Fruit fly (Drosophila melanogaster) whole organism, embryonic: ENCODE measurements around the gene CG14273.
A peak's percentile ranks its signal among the peaks of the same experiment; 100 is the strongest.

Experiments
- Abd-B ChIP-seq: fragments of 200-800 bp; sonication (Bioruptor generic); optimal IDR thresholded peaks from 2 replicates; lab custom pipeline; 2018; ENCODE audit warnings: missing biosample characterization, mild to moderate bottlenecking, missing genetic modification characterization, moderate library complexity
- BEAF-32 ChIP-seq: fragments of 200-800 bp; sonication (Bioruptor generic); optimal IDR thresholded peaks from 3 replicates; lab custom pipeline; 2017; ENCODE audit warnings: missing biosample characterization, missing genetic modification characterization, mild to moderate bottlenecking, moderate library complexity, missing genetic modification reagents
- CG10147 ChIP-seq: fragments of 200-800 bp; sonication (Bioruptor generic); optimal IDR thresholded peaks from 2 replicates; lab custom pipeline; 2019; ENCODE audit warnings: missing biosample characterization, mild to moderate bottlenecking, missing genetic modification characterization, moderate library complexity
- CG12236 ChIP-seq: fragments of 200-800 bp; sonication (Bioruptor generic); optimal IDR thresholded peaks from 2 replicates; lab custom pipeline; 2016; ENCODE audit warnings: missing biosample characterization, missing genetic modification characterization
- CG15479 ChIP-seq: fragments of 200-800 bp; sonication (Bioruptor generic); optimal IDR thresholded peaks from 3 replicates; lab custom pipeline; 2019; ENCODE audit warnings: missing biosample characterization, mild to moderate bottlenecking, missing genetic modification characterization, moderate library complexity
- CG1602 ChIP-seq: fragments of 200-800 bp; sonication (Bioruptor generic); optimal IDR thresholded peaks from 3 replicates; lab custom pipeline; 2016; ENCODE audit warnings: missing biosample characterization, missing genetic modification characterization
- CG1647 ChIP-seq: fragments of 200-800 bp; sonication (Bioruptor generic); optimal IDR thresholded peaks from 3 replicates; lab custom pipeline; 2016; ENCODE audit warnings: missing biosample characterization, missing genetic modification characterization
- CG16863 ChIP-seq: fragments of 200-800 bp; sonication (Bioruptor generic); optimal IDR thresholded peaks from 3 replicates; lab custom pipeline; 2016; ENCODE audit warnings: missing biosample characterization, missing genetic modification characterization
- CG17328 ChIP-seq: fragments of 200-800 bp; sonication (Bioruptor generic); IDR thresholded peaks from 2 replicates; pipeline ENCODE4 v1.3.6; 2022; ENCODE audit warnings: missing biosample characterization, missing genetic modification characterization
- CG17359 ChIP-seq: fragments of 200-800 bp; sonication (Bioruptor generic); optimal IDR thresholded peaks from 3 replicates; lab custom pipeline; 2018; ENCODE audit warnings: missing biosample characterization, mild to moderate bottlenecking, missing genetic modification characterization, moderate library complexity
- CG17568 ChIP-seq: fragments of 200-800 bp; sonication (Bioruptor generic); optimal IDR thresholded peaks from 2 replicates; lab custom pipeline; 2018; ENCODE audit warnings: missing biosample characterization, mild to moderate bottlenecking, missing genetic modification characterization, moderate library complexity
- CG18764 ChIP-seq: fragments of 200-800 bp; sonication (Bioruptor generic); optimal IDR thresholded peaks from 3 replicates; lab custom pipeline; 2016; ENCODE audit warnings: missing biosample characterization, missing genetic modification characterization
- CG30020 ChIP-seq: fragments of 200-800 bp; optimal IDR thresholded peaks from 2 replicates; lab custom pipeline; 2019; ENCODE audit warnings: missing biosample characterization, mild to moderate bottlenecking, missing genetic modification characterization, moderate library complexity
- CG3163 ChIP-seq: fragments of 200-800 bp; sonication (Bioruptor generic); optimal IDR thresholded peaks from 3 replicates; lab custom pipeline; 2016; ENCODE audit warnings: missing biosample characterization, missing genetic modification characterization
- CG3407 ChIP-seq: fragments of 200-800 bp; sonication (Bioruptor generic); optimal IDR thresholded peaks from 2 replicates; lab custom pipeline; 2018; ENCODE audit warnings: missing biosample characterization, mild to moderate bottlenecking, missing genetic modification characterization
- CG4282 ChIP-seq: fragments of 200-800 bp; sonication (Bioruptor generic); optimal IDR thresholded peaks from 2 replicates; lab custom pipeline; 2016; ENCODE audit warnings: missing biosample characterization, missing genetic modification characterization
- CG4328 ChIP-seq: fragments of 200-800 bp; sonication (Bioruptor generic); optimal IDR thresholded peaks from 3 replicates; lab custom pipeline; 2017; ENCODE audit warnings: missing biosample characterization, missing genetic modification reagents, missing genetic modification characterization
- CG43689 ChIP-seq: fragments of 200-800 bp; sonication (Bioruptor generic); IDR thresholded peaks from 2 replicates; pipeline ENCODE4 v1.3.6; 2022; ENCODE audit warnings: missing biosample characterization, missing genetic modification characterization
- CG6175 ChIP-seq: fragments of 200-800 bp; sonication (Bioruptor generic); IDR thresholded peaks from 3 replicates; pipeline ENCODE4 v1.3.6; 2022; ENCODE audit warnings: missing biosample characterization, missing genetic modification characterization
- CG6254 ChIP-seq: fragments of 200-800 bp; sonication (Bioruptor generic); optimal IDR thresholded peaks from 3 replicates; lab custom pipeline; 2017; ENCODE audit warnings: mild to moderate bottlenecking, missing biosample characterization, missing genetic modification reagents, missing genetic modification characterization
- CG6813 ChIP-seq: fragments of 200-800 bp; sonication (Bioruptor generic); optimal IDR thresholded peaks from 2 replicates; lab custom pipeline; 2017; ENCODE audit warnings: missing biosample characterization, missing genetic modification characterization, mild to moderate bottlenecking, moderate library complexity, missing genetic modification reagents
- CG7372 ChIP-seq: fragments of 200-800 bp; sonication (Bioruptor generic); IDR thresholded peaks from 2 replicates; pipeline ENCODE4 v1.3.6; 2022; ENCODE audit warnings: missing biosample characterization, missing genetic modification characterization
- CG9215 ChIP-seq: fragments of 200-800 bp; sonication (Bioruptor generic); IDR thresholded peaks from 2 replicates; pipeline ENCODE4 v1.3.6; 2022; ENCODE audit warnings: missing biosample characterization, missing genetic modification characterization
- CG9797 ChIP-seq: fragments of 200-800 bp; sonication (Bioruptor generic); optimal IDR thresholded peaks from 3 replicates; lab custom pipeline; 2018; ENCODE audit warnings: missing biosample characterization, mild to moderate bottlenecking, missing genetic modification characterization
- Deaf1 ChIP-seq: fragments of 200-800 bp; optimal IDR thresholded peaks from 3 replicates; lab custom pipeline; 2019; ENCODE audit warnings: missing biosample characterization, mild to moderate bottlenecking, missing genetic modification characterization, moderate library complexity
- Dek ChIP-seq: fragments of 200-800 bp; sonication (Bioruptor generic); optimal IDR thresholded peaks from 3 replicates; lab custom pipeline; 2019; ENCODE audit warnings: missing biosample characterization, mild to moderate bottlenecking, missing genetic modification characterization, moderate library complexity
- Dll ChIP-seq: fragments of 200-800 bp; sonication (Bioruptor generic); IDR thresholded peaks from 4 replicates; pipeline ENCODE4 v1.3.6; 2022; ENCODE audit warnings: missing biosample characterization, missing genetic modification characterization; ENCODE audit not compliant: partially characterized antibody
- Gug ChIP-seq: fragments of 200-800 bp; sonication (Bioruptor generic); IDR thresholded peaks from 4 replicates; pipeline ENCODE4 v1.3.6; 2022; ENCODE audit warnings: missing biosample characterization, missing genetic modification characterization
- Hr39 ChIP-seq: fragments of >200 bp; optimal IDR thresholded peaks from 2 replicates; lab custom pipeline; 2017
- Jarid2 ChIP-seq: fragments of 200-800 bp; sonication (Bioruptor generic); optimal IDR thresholded peaks from 3 replicates; lab custom pipeline; 2017; ENCODE audit warnings: mild to moderate bottlenecking, missing biosample characterization, missing genetic modification reagents, missing genetic modification characterization
- MESR4 ChIP-seq: fragments of 200-800 bp; sonication (Bioruptor generic); optimal IDR thresholded peaks from 2 replicates; lab custom pipeline; 2018; ENCODE audit warnings: missing biosample characterization, mild to moderate bottlenecking, missing genetic modification characterization, moderate library complexity
- Nf-YC ChIP-seq: fragments of 200-800 bp; optimal IDR thresholded peaks from 3 replicates; lab custom pipeline; 2019; ENCODE audit warnings: missing biosample characterization, mild to moderate bottlenecking, missing genetic modification characterization, moderate library complexity
- Oaz ChIP-seq: fragments of 200-800 bp; sonication (Bioruptor generic); IDR thresholded peaks from 2 replicates; pipeline ENCODE4 v1.3.6; 2022; ENCODE audit warnings: missing biosample characterization, missing genetic modification characterization
- Sox102F ChIP-seq: fragments of 200-800 bp; sonication (Bioruptor generic); optimal IDR thresholded peaks from 2 replicates; lab custom pipeline; 2018; ENCODE audit warnings: missing biosample characterization, mild to moderate bottlenecking, missing genetic modification characterization, moderate library complexity
- TFAM ChIP-seq: fragments of 200-800 bp; sonication (Bioruptor generic); optimal IDR thresholded peaks from 2 replicates; lab custom pipeline; 2017; ENCODE audit warnings: missing biosample characterization, missing genetic modification characterization, inconsistent platforms
- bab2 ChIP-seq: fragments of 200-800 bp; sonication (Bioruptor generic); optimal IDR thresholded peaks from 2 replicates; lab custom pipeline; 2016; ENCODE audit warnings: missing biosample characterization, missing genetic modification characterization
- cg ChIP-seq: fragments of 200-800 bp; sonication (Bioruptor generic); optimal IDR thresholded peaks from 3 replicates; lab custom pipeline; 2019; ENCODE audit warnings: missing biosample characterization, mild to moderate bottlenecking, missing genetic modification characterization, moderate library complexity
- danr ChIP-seq: fragments of 200-800 bp; sonication (Bioruptor generic); IDR thresholded peaks from 2 replicates; pipeline ENCODE4 v1.3.6; 2022; ENCODE audit warnings: missing biosample characterization, missing genetic modification characterization
- ems ChIP-seq: fragments of 200-800 bp; sonication (Bioruptor generic); optimal IDR thresholded peaks from 3 replicates; lab custom pipeline; 2016; ENCODE audit warnings: missing biosample characterization, missing genetic modification characterization
- fd3F ChIP-seq: fragments of 200-800 bp; sonication (Bioruptor generic); optimal IDR thresholded peaks from 2 replicates; lab custom pipeline; 2018; ENCODE audit warnings: missing biosample characterization, mild to moderate bottlenecking, missing genetic modification characterization, moderate library complexity
- gcm2 ChIP-seq: fragments of 200-800 bp; sonication (Bioruptor generic); optimal IDR thresholded peaks from 2 replicates; lab custom pipeline; 2016; ENCODE audit warnings: missing biosample characterization, missing genetic modification characterization
- grn ChIP-seq: fragments of 200-800 bp; sonication (Bioruptor generic); optimal IDR thresholded peaks from 3 replicates; lab custom pipeline; 2017; ENCODE audit warnings: missing biosample characterization, missing genetic modification characterization
- gsb ChIP-seq: fragments of 200-800 bp; sonication (Bioruptor generic); IDR thresholded peaks from 2 replicates; pipeline ENCODE4 v1.3.6; 2022; ENCODE audit warnings: missing biosample characterization, missing genetic modification characterization
- gt ChIP-seq: fragments of 200-800 bp; sonication (Bioruptor generic); IDR thresholded peaks from 2 replicates; pipeline ENCODE4 v1.3.6; 2022; ENCODE audit warnings: missing biosample characterization, missing genetic modification characterization
- h ChIP-seq: fragments of >200 bp; optimal IDR thresholded peaks from 2 replicates; lab custom pipeline; 2017
- hb ChIP-seq: fragments of 200-800 bp; sonication (Bioruptor generic); IDR thresholded peaks from 3 replicates; pipeline ENCODE4 v1.3.6; 2022; ENCODE audit warnings: missing biosample characterization, missing genetic modification characterization; ENCODE audit not compliant: partially characterized antibody
- kay ChIP-seq: fragments of 200-800 bp; sonication (Bioruptor generic); optimal IDR thresholded peaks from 2 replicates; lab custom pipeline; 2016; ENCODE audit warnings: missing biosample characterization, missing genetic modification characterization
- kni ChIP-seq: fragments of 200-800 bp; sonication (Bioruptor generic); optimal IDR thresholded peaks from 3 replicates; lab custom pipeline; 2017; ENCODE audit warnings: mild to moderate bottlenecking, missing biosample characterization, missing genetic modification reagents, missing genetic modification characterization
- pho ChIP-seq: fragments of 200-800 bp; sonication (Bioruptor generic); optimal IDR thresholded peaks from 2 replicates; lab custom pipeline; 2016; ENCODE audit warnings: missing biosample characterization, missing genetic modification characterization
- repo ChIP-seq: fragments of 200-800 bp; sonication (Bioruptor generic); optimal IDR thresholded peaks from 2 replicates; lab custom pipeline; 2016; ENCODE audit warnings: missing biosample characterization, missing genetic modification characterization
- sqz ChIP-seq: fragments of 200-800 bp; sonication (Bioruptor generic); optimal IDR thresholded peaks from 3 replicates; lab custom pipeline; 2018; ENCODE audit warnings: missing biosample characterization, mild to moderate bottlenecking, missing genetic modification characterization
- usp ChIP-seq: fragments of >200 bp; optimal IDR thresholded peaks from 2 replicates; lab custom pipeline; 2017; ENCODE audit warnings: missing biosample characterization, missing genetic modification characterization

Gene CG14273

dm6 chr2L:8350560-8351171, 8.2 kb downstream of the CG14273 start (continued):
- no peak for TF ChIP-seq CG4282 (GFP tag; lab: Kevin White, UChicago)
- TF ChIP-seq CG43689, result no peak
- TF ChIP-seq Nf-YC, result no peak
- no peak for TF ChIP-seq cg
- TF ChIP-seq CG6813, result peak; percentile 36
- TF ChIP-seq CG3407 (GFP tag; lab: Kevin White, UChicago), result peak; percentile 32
- TF ChIP-seq Sox102F (GFP tag; lab: Kevin White, UChicago), result peak; percentile 42
- no peak for TF ChIP-seq MESR4
- no peak for TF ChIP-seq CG18764 (GFP tag; lab: Kevin White, UChicago)
- peak; percentile 28 for TF ChIP-seq fd3F (GFP tag; lab: Kevin White, UChicago)
- TF ChIP-seq CG6175 (GFP tag; lab: Robert Waterston, UW), result no peak
- no peak for TF ChIP-seq CG17328
- no peak for TF ChIP-seq gt
- TF ChIP-seq CG3163 (GFP tag; lab: Kevin White, UChicago), result no peak
- no peak for TF ChIP-seq Dll (GFP tag; lab: Robert Waterston, UW)
- TF ChIP-seq CG15479, result no peak
- no peak for TF ChIP-seq Oaz (GFP tag; lab: Robert Waterston, UW)
- TF ChIP-seq h (lab: Kevin White, UChicago), result no peak
- no peak for TF ChIP-seq bab2 (GFP tag; lab: Kevin White, UChicago)
- no peak for TF ChIP-seq CG10147 (GFP tag; lab: Kevin White, UChicago)
- TF ChIP-seq grn, result peak; percentile 74
- no peak for TF ChIP-seq danr
- no peak for TF ChIP-seq repo (GFP tag; lab: Kevin White, UChicago)
- no peak for TF ChIP-seq CG4328 (GFP tag; lab: Kevin White, UChicago)
- peak; percentile 59 for TF ChIP-seq CG17359
- no peak for TF ChIP-seq sqz (GFP tag; lab: Kevin White, UChicago)
- TF ChIP-seq CG12236 (GFP tag; lab: Kevin White, UChicago), result no peak
- no peak for TF ChIP-seq CG9797 (GFP tag; lab: Kevin White, UChicago)
- no peak for TF ChIP-seq CG9215 (GFP tag; lab: Robert Waterston, UW)
- peak; percentile 68 for TF ChIP-seq CG7372 (GFP tag; lab: Robert Waterston, UW)
- TF ChIP-seq CG6254 (GFP tag; lab: Kevin White, UChicago), result no peak
- TF ChIP-seq Deaf1, result no peak
- peak; percentile 41 for TF ChIP-seq Dek (tag; lab: Kevin White, UChicago)
- TF ChIP-seq pho, result no peak
- TF ChIP-seq hb (GFP tag; lab: Robert Waterston, UW), result no peak
- TF ChIP-seq TFAM (GFP tag; lab: Kevin White, UChicago), result no peak
- TF ChIP-seq Jarid2 (GFP tag; lab: Kevin White, UChicago), result peak; percentile 19
- TF ChIP-seq kni (GFP tag; lab: Kevin White, UChicago), result no peak
- TF ChIP-seq kay (GFP tag; lab: Kevin White, UChicago), result no peak
- TF ChIP-seq CG30020 (tag; lab: Kevin White, UChicago), result no peak
- TF ChIP-seq CG1602 (GFP tag; lab: Kevin White, UChicago), result no peak
- TF ChIP-seq ems (GFP tag; lab: Kevin White, UChicago), result no peak
- no peak for TF ChIP-seq BEAF-32 (GFP tag; lab: Kevin White, UChicago)
- TF ChIP-seq CG1647 (GFP tag; lab: Kevin White, UChicago), result no peak
- TF ChIP-seq CG17568 (GFP tag; lab: Kevin White, UChicago), result peak; percentile 54
- TF ChIP-seq Gug (GFP tag; lab: Robert Waterston, UW), result no peak
- TF ChIP-seq gcm2, result no peak
- TF ChIP-seq CG16863 (GFP tag; lab: Kevin White, UChicago), result peak; percentile 10
- TF ChIP-seq gsb (GFP tag; lab: Robert Waterston, UW), result no peak
- TF ChIP-seq Hr39 (lab: Kevin White, UChicago), result no peak
- no peak for TF ChIP-seq Abd-B (GFP tag; lab: Kevin White, UChicago)
- no peak for TF ChIP-seq usp (GFP tag; lab: Kevin White, UChicago)
